Fruit fly (Drosophila melanogaster) S2 (cell line): ENCODE results near the gene uif.
A peak's percentile ranks its signal among the peaks of the same experiment; 100 is the strongest.

Experiments
- CG8478 ChIP-seq: fragments of >200 bp; optimal IDR thresholded peaks from 2 replicates; lab custom pipeline; 2018
- CTCF ChIP-seq, 2 experiments: fragments of >200 bp; optimal IDR thresholded peaks; 2 replicates each; lab custom pipeline; 2018

uif gene

DNA sequence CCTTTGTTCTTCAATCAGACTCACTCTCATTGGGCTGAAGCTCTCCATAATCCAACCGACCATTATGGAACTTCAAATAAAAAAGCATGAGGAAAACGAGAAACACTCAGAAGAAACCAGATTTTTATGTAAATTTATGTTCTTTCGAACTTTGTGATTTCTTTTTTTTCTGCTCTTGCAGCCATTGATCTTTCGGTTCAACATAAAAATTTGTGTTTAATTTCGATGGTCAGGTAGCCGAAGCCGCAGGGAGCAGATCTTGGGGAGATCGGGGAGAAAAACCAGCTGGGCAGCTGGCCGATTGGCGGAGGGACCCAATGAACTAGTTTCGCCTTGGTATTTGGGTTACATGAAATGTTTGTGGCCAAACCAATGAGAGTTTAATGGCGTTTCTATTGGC is 5.9 kb downstream of the uif start:
- TF ChIP-seq CTCF (optimal IDR thresholded peaks at IDR 0.05; lab: Kevin White, UChicago) (no peak), CG8478 (lab: Kevin White, UChicago) (no peak)

DNA sequence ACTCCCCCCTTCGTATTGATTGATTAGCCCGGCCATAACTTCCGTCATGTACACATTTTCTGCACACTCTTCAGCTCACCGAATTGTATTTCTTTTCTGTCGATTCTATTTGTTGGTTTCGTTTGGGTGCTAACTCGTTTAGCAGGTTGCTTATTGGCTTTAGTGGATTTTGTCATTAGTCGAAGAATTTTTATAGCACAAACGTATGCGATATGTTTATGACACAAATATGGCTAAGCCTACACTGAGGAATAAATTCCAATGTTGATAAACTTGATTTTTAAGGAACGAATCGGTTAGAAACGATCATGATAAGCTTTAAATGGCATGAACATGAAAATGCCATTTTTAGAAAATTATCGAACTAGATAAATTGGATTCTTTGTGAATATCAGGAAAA is 11.4 kb downstream of the uif start:
- TF ChIP-seq CTCF (optimal IDR thresholded peaks at IDR 0.05; lab: Kevin White, UChicago) (no peak), CG8478 (lab: Kevin White, UChicago) (no peak)

DNA sequence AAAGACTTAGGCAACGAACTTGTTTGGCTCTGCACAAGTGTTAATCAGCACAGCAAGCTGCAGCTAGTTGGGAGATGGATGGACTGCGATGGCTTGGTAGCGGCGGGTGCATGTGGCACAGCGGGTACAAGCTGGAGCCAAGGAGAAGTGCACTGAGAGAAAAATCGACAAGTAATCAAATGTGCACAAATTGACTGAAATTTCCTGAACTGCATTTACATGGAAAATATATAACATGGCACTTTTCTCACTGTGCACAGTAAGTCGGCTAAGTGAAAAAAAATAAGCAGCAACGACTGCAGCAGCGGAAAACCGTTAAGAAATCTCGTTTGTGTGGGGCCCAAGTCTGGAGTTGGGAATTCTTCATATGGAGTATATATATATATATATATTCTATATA is 19.1 kb downstream of the uif start:
- TF ChIP-seq CG8478 (lab: Kevin White, UChicago) (no peak), CTCF (optimal IDR thresholded peaks at IDR 0.05; lab: Kevin White, UChicago) (no peak)

DNA sequence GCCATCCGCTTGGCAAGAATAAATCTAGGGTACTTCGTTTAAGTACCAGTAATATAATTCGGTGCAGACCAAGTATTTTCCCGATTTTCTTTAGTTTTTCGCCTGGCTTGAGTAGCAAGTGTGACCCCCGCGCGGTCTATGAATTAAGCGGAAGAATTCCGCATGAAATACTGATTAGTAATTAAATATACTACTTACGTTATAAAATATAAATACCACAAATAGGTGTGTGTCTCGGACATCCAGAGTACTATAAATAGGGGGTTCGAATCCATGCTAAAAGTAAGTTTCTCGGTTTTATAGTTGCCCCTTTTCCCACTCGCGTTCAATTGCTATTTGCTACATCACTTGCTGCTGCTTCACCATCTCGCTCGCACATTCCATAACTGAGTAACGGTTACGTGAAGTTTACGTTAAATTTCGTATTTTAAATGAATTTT is 38.5 kb downstream of the uif start, which contains the start of gene snRNP-U1-70K:
Gene snRNP-U1-70K, minus strand, starts transcription at position 141 of the 440 bp plus-strand sequence.
- TF ChIP-seq CTCF (optimal IDR thresholded peaks at IDR 0.05; lab: Kevin White, UChicago) (peak; percentile 38 to 72), CG8478 (lab: Kevin White, UChicago) (no peak)

DNA sequence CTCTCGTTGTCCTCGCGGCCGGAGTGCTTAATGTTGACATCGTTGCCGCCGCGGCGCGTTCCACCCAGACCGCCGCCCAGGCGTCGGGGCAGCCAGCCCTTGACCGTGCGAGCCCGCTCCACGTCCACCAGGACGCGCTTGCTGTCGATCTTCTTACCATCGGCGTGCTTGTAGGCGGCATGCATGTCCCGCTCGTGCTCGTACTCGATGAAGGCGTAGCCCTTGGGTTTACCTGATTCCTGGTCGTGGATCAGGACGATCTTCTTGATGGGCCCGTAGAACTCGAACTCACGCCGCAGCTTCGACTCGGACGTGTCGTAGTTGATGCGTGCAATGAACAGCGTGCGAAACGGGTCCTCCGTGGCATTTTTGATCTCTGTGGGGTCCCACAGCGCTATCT is 39.3 kb downstream of the uif start:
- TF ChIP-seq CTCF (optimal IDR thresholded peaks at IDR 0.05; lab: Kevin White, UChicago) (no peak), CG8478 (lab: Kevin White, UChicago) (no peak)

DNA sequence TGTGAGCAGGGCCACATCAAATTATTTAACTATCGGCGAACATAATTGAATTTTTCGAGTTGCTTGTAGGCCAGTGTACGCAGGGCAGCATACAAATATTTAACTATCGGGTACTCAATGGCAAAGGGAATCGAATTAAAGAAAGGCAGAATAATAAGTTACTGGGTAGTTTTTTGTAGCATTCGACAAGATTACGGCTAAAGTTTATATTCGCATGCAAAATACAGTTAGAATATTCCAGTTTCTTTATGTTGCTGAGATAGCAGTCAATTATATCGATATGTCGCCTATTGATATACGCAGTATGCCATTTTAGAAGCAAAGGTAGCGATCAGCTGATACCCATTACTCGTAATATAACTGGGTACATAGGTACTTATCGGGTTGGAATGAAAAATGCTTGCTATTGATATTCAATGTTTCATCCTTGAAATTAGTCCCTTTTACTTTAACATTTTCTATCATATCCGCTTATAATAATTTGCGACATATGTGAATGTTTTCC is 42.1 kb downstream of the uif start:
- TF ChIP-seq CG8478 (lab: Kevin White, UChicago) = no peak
- TF ChIP-seq CTCF (optimal IDR thresholded peaks at IDR 0.05; lab: Kevin White, UChicago) = peak; percentile 50

DNA sequence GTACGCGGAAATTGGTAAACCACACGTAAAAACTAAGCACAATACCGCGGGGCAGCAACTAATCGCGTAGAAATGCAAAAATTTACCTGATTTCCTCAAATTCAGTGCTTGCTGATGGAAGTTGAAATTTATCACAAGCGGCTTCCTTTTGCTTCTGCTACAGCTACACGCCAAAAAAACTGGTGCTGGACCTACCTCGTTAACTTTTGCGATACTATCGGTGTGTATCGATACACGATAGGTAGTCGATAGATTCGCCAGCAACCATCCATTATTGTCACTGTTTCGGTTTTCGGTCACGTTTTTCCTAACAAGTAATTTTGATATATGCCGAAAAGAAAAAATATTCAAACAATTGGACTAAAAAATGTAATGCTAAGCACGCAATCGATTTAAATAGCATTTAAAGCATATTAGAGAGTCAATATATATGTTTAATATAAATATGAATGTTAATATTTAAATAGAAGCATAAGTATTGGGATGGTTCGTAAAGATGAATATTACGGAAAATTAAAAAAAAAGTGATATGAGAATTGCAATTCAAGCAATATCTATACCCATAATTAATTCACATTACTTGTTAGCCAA is 42.6 kb downstream of the uif start, which contains the start of gene Sumo:
Gene Sumo, minus strand, starts transcription at position 223 of the 591 bp plus-strand sequence.
- TF ChIP-seq CTCF (optimal IDR thresholded peaks at IDR 0.05; lab: Kevin White, UChicago) (no peak), CG8478 (lab: Kevin White, UChicago) (no peak)

DNA sequence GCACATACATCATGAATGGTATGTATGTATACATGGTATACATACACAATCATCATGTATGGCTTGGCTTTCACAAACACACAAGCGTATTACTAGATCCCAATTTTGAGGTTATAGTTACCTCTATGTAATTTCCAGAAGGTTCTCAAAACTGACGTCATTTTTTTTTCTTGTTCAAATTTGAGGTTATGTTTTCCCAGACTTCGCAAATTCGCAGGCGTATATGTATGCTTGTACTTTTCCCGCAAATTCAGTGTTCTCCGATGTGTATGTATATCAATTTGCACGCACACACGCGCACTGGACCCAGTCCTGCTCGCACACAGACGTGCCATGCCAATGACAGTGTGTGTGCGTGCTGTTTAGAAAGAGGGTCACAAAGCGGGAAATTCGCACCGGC is 43.9 kb downstream of the uif start:
- TF ChIP-seq CTCF (optimal IDR thresholded peaks at IDR 0.05; lab: Kevin White, UChicago) = no peak
- TF ChIP-seq CG8478 (lab: Kevin White, UChicago) = no peak

DNA sequence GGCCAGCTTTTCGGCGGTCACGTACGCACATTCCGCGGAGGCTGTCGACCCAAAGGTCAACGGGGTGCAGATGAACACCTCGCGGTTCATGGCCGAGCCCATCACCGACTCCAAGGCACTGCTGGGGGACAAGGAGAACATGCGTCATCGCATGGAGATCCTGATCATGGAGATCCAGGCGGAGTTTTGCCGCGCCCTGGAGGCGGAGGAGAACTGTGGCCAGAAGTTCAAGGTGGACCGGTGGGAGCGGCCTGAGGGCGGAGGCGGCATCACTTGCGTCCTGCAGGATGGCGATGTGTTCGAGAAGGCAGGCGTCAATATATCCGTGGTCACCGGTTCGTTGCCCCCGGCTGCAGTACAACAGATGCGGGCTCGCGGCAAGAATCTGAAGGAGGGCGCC is 45.5 kb downstream of the uif start:
- no peak for TF ChIP-seq CG8478 (lab: Kevin White, UChicago)

DNA sequence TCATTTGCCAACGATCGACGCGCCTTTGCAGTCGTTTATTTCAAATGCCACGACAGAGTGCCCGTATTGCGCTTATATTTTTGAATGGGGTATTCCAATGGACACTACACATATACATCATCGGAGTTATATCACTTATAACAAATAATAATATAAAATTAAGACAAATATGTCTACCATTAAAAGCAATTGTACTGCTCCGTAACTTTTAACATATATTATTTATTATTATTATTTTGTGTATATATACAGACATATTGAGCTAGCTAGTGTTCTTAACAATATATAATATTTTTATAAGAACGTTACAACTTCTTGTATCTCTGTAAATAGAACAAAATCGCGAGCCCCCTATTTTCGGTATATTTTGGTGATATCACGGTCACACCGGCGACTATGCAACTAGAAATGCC is 46.1 kb downstream of the uif start, which contains the start of the genes sip2 and Coprox:
Gene sip2, minus strand, starts transcription at position 53 of the 413 bp plus-strand sequence.
Gene Coprox, plus strand, starts transcription at position 400 of the 413 bp plus-strand sequence.
- no peak for TF ChIP-seq CTCF (optimal IDR thresholded peaks at IDR 0.05; lab: Kevin White, UChicago)
- TF ChIP-seq CG8478 (lab: Kevin White, UChicago) = no peak

DNA sequence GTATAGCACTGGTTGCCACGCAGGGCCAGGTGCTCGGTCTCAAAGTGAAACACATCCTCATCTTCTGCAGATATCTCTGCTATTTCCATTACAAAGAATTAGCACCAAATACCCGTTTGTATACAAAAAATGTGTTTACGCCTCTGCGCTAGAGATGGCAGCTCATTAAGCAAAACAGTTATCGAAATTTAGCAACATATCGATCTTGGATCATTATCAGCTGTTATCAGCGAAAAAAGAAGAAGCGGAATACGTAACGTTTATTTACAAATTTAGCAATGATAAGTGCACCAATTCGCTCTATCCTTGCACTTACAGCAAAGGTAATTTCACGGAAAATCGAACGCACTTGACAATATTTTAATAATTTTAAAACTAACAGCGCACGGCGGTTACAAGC is 50.0 kb downstream of the uif start, which contains the start of the genes Atac1 and Hmgcl:
Gene Atac1, minus strand, starts transcription at position 164 of the 400 bp plus-strand sequence.
Gene Hmgcl, plus strand, starts transcription at position 213 of the 400 bp plus-strand sequence.
- TF ChIP-seq CTCF (optimal IDR thresholded peaks at IDR 0.05; lab: Kevin White, UChicago) = no peak
- no peak for TF ChIP-seq CG8478 (lab: Kevin White, UChicago)

DNA sequence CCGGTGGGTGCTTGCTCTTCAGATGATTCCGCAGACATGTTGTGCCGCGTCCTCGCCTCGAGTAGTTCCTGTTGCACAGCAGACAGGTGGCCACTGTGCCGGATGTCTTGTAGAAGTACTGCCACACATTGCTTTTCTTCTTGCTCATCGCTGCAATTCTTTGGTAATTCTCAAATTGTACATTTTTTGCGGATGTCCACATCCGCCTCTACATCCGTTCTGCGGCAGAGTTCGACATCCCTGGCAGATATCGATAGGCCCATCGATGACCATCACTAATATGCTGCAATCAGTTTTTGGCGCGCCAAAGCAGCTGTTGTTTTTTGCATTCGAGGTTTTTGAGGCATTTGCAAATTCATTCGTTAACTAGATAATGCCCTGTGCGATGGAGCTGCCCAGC is 53.4 kb downstream of the uif start, which contains the start of the genes CG13775 and CG3430:
Gene CG13775, minus strand, starts transcription at position 226 of the 400 bp plus-strand sequence.
Gene CG3430, plus strand, starts transcription at position 284 of the 400 bp plus-strand sequence.
- no peak for TF ChIP-seq CG8478 (lab: Kevin White, UChicago)
- TF ChIP-seq CTCF (optimal IDR thresholded peaks at IDR 0.05; lab: Kevin White, UChicago) = no peak

DNA sequence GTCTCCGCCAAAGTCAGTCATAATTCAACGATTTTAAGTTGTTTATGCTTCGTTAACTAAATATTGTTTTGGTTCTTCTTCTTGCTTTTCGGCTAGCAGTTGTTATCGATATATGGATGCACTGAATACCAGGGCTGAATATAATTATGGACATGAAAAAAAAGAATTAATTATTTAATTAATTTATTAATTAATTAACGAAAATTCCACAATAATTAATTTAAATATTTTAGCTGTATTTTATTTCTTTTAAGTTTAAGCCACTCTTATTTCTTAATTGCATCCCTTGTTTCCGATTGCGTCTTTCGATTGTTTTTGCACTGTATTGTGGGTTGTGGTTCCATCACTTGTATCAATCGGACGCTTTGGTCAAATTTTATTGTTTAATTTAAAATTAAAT is 60.1 kb downstream of the uif start, which contains the start of the genes Gas41 and SA1:
Gene Gas41, minus strand, starts transcription at position 112 of the 400 bp plus-strand sequence.
Gene SA1, plus strand, starts transcription at position 326 of the 400 bp plus-strand sequence.
- TF ChIP-seq CTCF (optimal IDR thresholded peaks at IDR 0.05; lab: Kevin White, UChicago) (no peak), CG8478 (lab: Kevin White, UChicago) (no peak)

DNA sequence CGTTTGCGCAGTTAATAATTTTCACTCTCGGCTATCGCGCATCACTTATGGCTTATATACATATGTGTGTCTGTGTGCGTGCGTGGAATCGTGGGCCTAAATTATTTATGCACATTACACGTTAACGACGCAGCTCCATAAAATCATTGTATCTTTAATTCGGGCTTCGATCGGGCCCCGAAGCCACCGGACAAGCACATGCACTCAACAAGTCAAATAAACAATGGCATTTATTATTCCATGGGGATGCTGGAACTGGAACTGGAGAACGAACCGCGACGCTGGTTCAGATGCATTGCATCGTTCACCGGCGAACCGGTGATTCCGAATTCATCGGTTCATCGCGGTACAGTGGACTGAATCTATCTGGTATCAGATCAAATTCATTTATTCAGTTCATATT is 61.6 kb downstream of the uif start, which contains the start of gene ihog:
Gene ihog, minus strand, starts transcription at position 269 of the 403 bp plus-strand sequence.
- TF ChIP-seq CG8478 (lab: Kevin White, UChicago) (no peak), CTCF (optimal IDR thresholded peaks at IDR 0.05; lab: Kevin White, UChicago) (peak in 1 of 2 experiments; percentile 9)

DNA sequence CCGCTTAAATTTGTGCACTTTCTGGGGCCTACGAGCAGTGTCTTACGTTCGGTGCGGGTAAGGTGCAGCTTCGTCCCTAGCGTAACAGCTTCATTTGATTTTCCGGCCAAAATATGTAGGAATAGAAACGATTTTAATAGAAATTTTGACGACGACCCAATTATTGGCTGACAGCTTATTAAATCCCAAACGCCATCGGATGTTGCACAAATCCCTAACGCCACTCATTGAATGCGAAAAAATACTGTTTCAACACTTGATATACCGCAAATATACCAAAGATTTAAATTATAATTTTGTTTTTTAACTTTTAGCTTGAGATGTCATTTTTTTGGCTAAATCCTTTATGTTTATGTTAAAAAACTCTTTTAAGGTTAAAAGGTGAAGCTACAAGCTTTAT is 65.1 kb downstream of the uif start, which contains the start of gene Fgop2:
Gene Fgop2, minus strand, starts transcription at position 202 of the 400 bp plus-strand sequence.
- TF ChIP-seq CTCF (optimal IDR thresholded peaks at IDR 0.05; lab: Kevin White, UChicago) (no peak), CG8478 (lab: Kevin White, UChicago) (no peak)
